Worm (Caenorhabditis elegans) whole organism, L4/young adult: ENCODE measurements around the gene ocr-1.
A peak's percentile ranks its signal among the peaks of the same experiment; 100 is the strongest.

Experiments used
- W03F9.2 ChIP-seq: fragments of 150-350 bp; optimal IDR thresholded peaks from 2 replicates; lab custom pipeline; 2014; ENCODE audit warnings: missing biosample characterization, missing genetic modification characterization
- dao-5 ChIP-seq: sonication (generic microtip); optimal IDR thresholded peaks from 2 replicates; lab custom pipeline; 2016; ENCODE audit warnings: missing genotype, missing genetic modification characterization, moderate library complexity, missing compliant biosample characterization
- him-1 ChIP-seq: sonication (generic microtip); optimal IDR thresholded peaks from 2 replicates; lab custom pipeline; 2016; ENCODE audit warnings: missing genotype, missing genetic modification reagents, missing genetic modification characterization, missing compliant biosample characterization

The ocr-1 gene

ce11 chrV:10764066-10764465, at the start of gene ocr-1:
Gene ocr-1 (plus strand): TSS chrV:10764366.
- TF ChIP-seq dao-5 (no peak), him-1 (tag; lab: Kevin White, UChicago) (no peak), W03F9.2 (no peak)

DNA sequence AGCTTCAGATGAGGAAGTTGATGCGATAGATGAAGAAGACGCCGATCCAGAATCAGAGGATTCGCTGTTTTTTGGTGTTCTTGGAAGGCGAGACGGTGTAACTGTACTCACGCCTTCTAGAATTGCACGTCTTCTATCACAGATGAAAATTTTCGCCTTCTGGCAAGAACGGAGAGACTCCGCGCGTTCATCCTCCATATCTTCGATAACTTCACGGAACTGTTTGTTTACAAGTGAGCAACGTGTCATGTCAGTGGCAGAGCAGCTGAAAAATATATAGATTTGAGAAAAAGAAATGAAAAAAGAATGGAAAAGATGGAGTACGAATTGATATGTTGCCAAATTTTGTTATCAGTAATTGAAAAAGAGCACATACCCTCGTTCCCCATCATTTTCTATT, 49.5 kb upstream of the ocr-1 start:
- no peak for TF ChIP-seq him-1 (tag; lab: Kevin White, UChicago)
- no peak for TF ChIP-seq dao-5

DNA sequence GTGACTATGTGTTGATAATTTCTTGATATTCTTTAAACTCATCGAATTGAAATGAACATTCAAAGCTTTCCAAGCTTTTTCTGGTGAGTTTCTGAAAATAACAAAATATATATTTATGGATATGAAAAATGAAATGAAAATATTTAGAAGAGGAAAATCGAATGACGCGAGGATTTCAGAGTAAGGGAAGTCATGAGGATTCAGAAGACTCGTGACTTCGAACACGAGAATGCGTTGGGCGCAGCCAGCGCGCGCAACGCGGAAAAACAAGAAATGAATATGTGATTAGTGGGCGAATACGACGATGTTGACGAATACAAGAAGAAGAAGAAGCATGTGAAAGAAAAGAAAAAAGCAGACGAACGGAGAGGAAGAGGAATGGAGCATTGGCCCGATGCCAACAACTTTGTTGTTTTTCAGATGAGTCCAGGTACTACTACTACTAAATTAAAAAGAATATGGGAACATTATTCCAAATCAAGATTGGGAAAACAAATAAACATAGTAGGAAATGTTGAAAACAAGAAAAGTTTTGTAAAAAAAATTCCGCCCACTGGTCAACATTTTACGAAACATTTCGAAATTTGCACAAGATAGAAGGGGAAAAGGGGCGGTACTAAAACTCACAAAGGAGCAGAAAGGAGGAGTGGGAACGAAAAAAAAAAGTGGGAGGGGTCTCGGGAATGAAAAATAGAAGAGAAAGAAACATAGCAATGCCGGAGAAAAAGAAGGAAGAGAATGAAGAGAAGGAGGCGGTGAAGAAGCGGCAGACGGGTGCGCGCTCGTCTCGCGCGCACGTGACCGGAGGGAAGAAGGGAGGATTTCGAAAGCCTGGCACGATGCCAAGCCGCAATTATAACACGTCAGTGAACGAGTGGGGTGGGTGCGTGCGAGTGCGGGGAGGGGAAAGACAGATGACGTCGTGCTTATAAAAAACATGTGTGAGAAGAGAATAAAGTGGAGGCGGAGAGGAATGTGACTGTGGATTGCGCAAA, 48.7 kb upstream of the ocr-1 start:
- TF ChIP-seq W03F9.2 (peak; percentile 40), dao-5 (no peak), him-1 (tag; lab: Kevin White, UChicago) (peak; percentile 91)

DNA sequence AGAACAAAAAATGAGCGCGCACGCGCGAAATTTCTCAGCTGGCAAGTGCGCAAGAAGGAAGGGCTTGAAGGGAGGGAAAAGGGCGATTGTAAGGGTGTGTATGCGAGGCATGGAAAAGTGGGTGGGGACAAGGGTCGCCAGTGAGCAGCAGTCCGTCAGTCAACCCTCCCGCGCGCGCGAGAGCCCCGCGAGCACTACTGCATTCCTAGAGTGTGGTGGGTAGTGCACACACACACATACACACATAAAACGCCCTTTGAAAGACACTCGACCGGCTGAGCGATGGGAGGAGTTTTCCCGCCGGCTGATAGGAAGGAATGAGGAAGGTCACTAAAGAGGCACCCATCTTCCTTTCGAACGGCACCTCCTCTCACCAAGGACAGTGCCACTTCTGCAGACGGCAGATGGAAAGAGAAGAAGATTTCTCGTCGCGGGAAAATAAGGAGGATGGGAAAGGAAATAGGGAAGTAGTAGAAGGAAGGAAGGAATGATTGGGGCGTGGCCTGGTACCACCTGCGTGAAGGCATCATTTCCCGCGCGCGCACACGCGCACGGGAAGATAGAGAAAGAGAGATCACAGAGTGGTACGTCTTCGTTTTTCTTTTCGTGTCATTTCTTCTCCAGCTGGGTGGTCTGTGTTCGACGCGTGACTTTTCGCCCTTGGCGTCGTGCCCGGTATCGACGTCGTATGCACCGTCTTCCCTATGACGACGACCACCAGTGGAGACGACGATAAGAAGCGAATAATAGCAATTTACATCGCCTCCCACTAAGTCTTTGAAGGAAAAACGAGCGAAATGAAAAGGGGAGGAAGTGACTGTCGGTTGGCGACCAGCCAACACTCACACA, 47.1 kb upstream of the ocr-1 start:
- TF ChIP-seq him-1 (tag; lab: Kevin White, UChicago) (no peak), W03F9.2 (no peak)

DNA sequence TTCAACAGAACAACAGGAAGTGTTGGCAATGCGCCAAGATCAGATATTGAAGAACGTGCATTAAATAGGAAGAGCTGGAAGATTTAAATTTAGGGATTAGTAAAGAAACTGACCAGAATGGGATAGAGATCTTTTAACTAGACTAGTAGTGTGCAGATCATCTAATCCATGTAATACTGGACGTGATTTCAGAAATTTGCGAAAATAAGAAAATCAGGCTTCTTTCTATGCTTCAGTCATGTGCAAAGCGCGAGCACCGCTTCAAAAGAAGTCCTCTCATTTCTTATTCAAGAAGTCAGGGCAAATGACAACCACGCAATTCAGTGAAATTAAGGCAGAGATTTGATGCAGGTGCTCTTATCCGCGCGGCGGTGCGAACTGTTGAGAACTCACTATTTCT, 46.1 kb upstream of the ocr-1 start:
- no peak for TF ChIP-seq W03F9.2
- no peak for TF ChIP-seq him-1 (tag; lab: Kevin White, UChicago)
- no peak for TF ChIP-seq dao-5

DNA sequence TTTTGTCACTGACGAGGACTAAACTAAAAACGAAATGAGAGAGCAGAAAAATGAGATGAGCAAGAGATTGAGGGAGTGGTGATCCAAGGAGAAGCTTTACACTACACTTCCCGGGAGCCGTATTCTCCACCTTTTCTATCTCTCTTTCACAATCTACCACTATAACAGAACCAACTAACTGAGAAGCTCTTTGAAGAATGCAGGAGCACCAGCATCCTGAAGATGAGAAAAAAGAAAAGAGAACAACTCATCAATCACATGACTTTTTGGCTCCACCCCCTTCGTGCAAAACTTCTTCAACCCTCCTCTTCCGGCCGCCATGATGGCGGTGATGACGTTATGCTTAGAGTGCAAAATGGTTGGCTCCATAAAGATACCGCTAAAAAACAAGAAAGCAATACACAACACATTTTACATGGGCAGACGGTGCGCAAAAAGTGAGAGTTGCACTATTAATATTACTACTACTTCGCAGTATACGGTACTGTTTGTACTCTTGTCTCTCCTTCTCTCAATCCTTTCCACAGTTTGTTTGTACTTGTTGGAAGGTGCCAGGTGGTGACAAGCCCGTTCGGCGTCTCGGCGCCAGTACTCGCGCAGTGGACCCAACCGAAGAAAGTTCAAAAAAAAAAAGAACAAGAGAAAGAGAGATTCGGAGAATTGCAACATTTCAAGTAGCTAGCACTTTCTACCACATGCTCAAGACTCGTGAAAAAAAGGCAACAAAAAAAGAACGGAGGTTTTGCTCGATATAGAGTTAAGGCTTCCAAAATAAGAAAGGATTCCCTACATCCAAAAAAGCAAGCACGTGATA, 44.9 kb upstream of the ocr-1 start:
- no peak for TF ChIP-seq W03F9.2
- TF ChIP-seq him-1 (tag; lab: Kevin White, UChicago): no peak
- no peak for TF ChIP-seq dao-5

ce11 chrV:10719833-10720170, 44.4 kb upstream of the ocr-1 start:
- TF ChIP-seq W03F9.2: peak; percentile 11
- no peak for TF ChIP-seq dao-5

- TF ChIP-seq him-1 (tag; lab: Kevin White, UChicago) (no peak), dao-5 (no peak), W03F9.2 (no peak)
Observed at ce11 chrV:10720303-10720847, 43.8 kb upstream of the ocr-1 start.

ce11 chrV:10720876-10721275, 43.3 kb upstream of the ocr-1 start:
- TF ChIP-seq dao-5 (no peak), him-1 (tag; lab: Kevin White, UChicago) (no peak), W03F9.2 (no peak)

DNA sequence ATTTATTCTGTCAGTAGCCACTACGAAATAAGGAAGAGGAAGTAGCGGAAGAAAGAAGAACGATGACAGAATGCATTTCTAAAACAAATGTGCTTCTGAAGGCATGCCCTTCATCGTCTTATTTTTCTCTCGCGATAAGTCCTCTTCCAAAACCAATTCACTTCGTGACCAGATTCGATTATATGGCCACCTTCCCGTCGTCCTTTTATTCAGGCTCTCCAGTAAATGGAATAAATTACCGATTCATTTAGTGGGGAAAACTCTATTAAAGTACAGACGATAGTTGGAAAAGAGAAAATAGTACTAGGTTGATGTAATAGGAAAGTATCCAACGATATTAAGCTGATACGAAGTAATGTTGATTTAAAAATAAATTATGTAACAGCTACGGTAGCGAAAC, 42.9 kb upstream of the ocr-1 start:
- TF ChIP-seq him-1 (tag; lab: Kevin White, UChicago): no peak
- TF ChIP-seq W03F9.2: no peak
- no peak for TF ChIP-seq dao-5

DNA sequence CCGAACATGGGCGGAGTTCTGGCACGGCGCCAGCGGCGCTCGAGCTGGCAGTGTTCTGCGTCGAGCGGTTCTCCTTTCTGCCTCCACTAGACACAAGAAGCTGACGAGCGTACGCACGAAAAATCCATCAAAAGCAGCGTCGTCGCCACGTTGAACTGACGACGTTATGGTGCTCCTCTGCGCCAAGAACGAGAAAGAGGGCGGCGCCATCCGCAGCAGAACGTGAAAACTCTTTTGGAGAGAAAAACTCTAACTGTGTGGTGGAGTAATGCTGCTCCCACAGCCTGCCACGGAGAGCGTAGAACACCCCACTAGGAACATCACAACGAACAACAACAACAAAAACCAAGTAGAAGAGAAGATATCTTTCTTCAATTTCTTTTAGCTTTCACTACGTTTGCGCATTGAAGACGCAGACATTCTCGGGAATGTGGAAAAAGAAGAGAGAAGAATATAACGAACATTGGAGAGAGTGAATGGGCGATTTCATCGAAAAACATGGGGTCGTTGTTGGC, 42.2 kb upstream of the ocr-1 start:
- TF ChIP-seq him-1 (tag; lab: Kevin White, UChicago) (peak; percentile 39), W03F9.2 (no peak)

DNA sequence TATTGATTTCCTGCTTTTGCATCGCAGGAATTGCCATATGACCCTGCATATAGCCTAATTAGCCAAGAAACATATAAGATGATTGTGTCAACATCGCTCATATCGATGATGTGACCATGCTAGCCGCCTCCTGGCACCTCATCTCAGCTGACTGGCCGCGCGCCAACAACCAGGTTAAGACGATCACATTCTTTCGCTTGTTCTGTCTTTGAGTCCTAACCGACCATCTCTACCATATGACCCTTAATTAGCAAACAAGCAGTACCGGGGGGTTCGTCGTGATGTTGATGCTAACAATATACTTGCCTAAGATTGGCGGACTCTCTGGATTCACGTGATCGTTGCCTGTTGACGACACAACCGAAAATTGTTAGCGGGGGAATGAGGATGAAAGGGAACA, 41.6 kb upstream of the ocr-1 start:
- TF ChIP-seq him-1 (tag; lab: Kevin White, UChicago) (no peak), W03F9.2 (no peak), dao-5 (no peak)

DNA sequence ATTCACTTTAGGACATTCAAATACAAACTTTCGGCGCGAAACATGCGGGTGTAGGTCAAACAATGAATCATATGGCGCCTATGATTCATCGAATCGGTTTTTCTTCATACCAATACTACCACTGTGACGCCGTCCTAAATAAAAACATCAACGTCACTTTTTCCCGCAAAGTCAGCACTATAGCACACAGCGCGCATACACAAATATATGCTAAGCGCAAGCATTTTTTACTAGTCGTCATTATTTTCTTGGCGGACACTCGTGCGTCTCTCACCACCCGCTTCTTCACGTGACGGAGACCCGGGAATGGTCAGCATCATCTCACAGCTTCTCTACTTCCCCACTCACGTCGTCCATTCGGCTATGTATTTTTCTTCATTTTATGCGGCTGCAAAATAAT, 41.0 kb upstream of the ocr-1 start:
- TF ChIP-seq W03F9.2 (no peak), dao-5 (no peak), him-1 (tag; lab: Kevin White, UChicago) (no peak)

- TF ChIP-seq dao-5: no peak
- TF ChIP-seq him-1 (tag; lab: Kevin White, UChicago): no peak
- no peak for TF ChIP-seq W03F9.2
Observed at ce11 chrV:10723583-10723982, 40.6 kb upstream of the ocr-1 start.
